Worm (Caenorhabditis elegans) whole organism, early embryonic: ENCODE results near the gene EEED8.14.

Source experiments
- B0310.2 ChIP-seq: sonication (generic microtip); optimal IDR thresholded peaks from 2 replicates; lab custom pipeline; 2016; ENCODE audit warnings: mild to moderate bottlenecking, missing genetic modification characterization, missing compliant biosample characterization
- F13C5.2 ChIP-seq: sonication (generic microtip); optimal IDR thresholded peaks from 2 replicates; lab custom pipeline; 2017; ENCODE audit warnings: mild to moderate bottlenecking, missing genetic modification characterization, inconsistent platforms, missing compliant biosample characterization
- aly-1 ChIP-seq: sonication (generic microtip); optimal IDR thresholded peaks from 2 replicates; lab custom pipeline; 2016; ENCODE audit warnings: missing genetic modification characterization, missing compliant biosample characterization
- ama-1 ChIP-seq: fragments of 150-350 bp; optimal IDR thresholded peaks from 2 replicates; lab custom pipeline; 2014
- ceh-13 ChIP-seq: fragments of 200-800 bp; sonication (Bioruptor generic); optimal IDR thresholded peaks from 2 replicates; lab custom pipeline; 2018; ENCODE audit warnings: mild to moderate bottlenecking, missing genetic modification characterization, missing compliant biosample characterization
- ceh-36 ChIP-seq: sonication (generic microtip); optimal IDR thresholded peaks from 2 replicates; lab custom pipeline; 2016; ENCODE audit warnings: missing genetic modification characterization, inconsistent platforms, missing compliant biosample characterization
- ets-7 ChIP-seq: sonication (generic microtip); optimal IDR thresholded peaks from 2 replicates; lab custom pipeline; 2016; ENCODE audit warnings: missing genotype, missing genetic modification characterization, missing compliant biosample characterization
- flt-1 ChIP-seq: fragments of 200-800 bp; sonication (Bioruptor generic); IDR thresholded peaks from 2 replicates; pipeline ENCODE4 v1.3.6; 2022; ENCODE audit warnings: missing genetic modification characterization, missing compliant biosample characterization
- hmbx-1 ChIP-seq: sonication (generic microtip); optimal IDR thresholded peaks from 2 replicates; lab custom pipeline; 2016; ENCODE audit warnings: mild to moderate bottlenecking, missing genetic modification characterization, missing compliant biosample characterization
- hmg-4 ChIP-seq: fragments of 200-800 bp; sonication (Bioruptor generic); optimal IDR thresholded peaks from 2 replicates; lab custom pipeline; 2018; ENCODE audit warnings: mild to moderate bottlenecking, missing genetic modification characterization, missing compliant biosample characterization
- hnd-1 ChIP-seq: sonication (generic microtip); optimal IDR thresholded peaks from 2 replicates; lab custom pipeline; 2016; ENCODE audit warnings: missing genetic modification characterization, missing compliant biosample characterization
- pes-1 ChIP-seq: fragments of 200-800 bp; sonication (Bioruptor generic); IDR thresholded peaks from 2 replicates; pipeline ENCODE4 v1.3.6; 2022; ENCODE audit warnings: missing genetic modification reagents, missing genetic modification characterization, missing compliant biosample characterization
- scrt-1 ChIP-seq: fragments of 200-800 bp; sonication (Bioruptor generic); IDR thresholded peaks from 2 replicates; pipeline ENCODE4 v1.3.6; 2022; ENCODE audit warnings: missing genetic modification characterization, missing compliant biosample characterization
- sea-1 ChIP-seq: fragments of 200-800 bp; sonication (Bioruptor generic); conservative IDR thresholded peaks from 2 replicates; pipeline ENCODE4 v1.3.6; 2022; ENCODE audit warnings: missing genetic modification characterization, missing compliant biosample characterization
- tbx-11 ChIP-seq: fragments of 200-800 bp; sonication (Bioruptor generic); IDR thresholded peaks from 2 replicates; pipeline ENCODE4 v1.3.6; 2022; ENCODE audit warnings: missing genetic modification characterization, missing compliant biosample characterization
- tbx-37 ChIP-seq: fragments of 200-800 bp; sonication (Bioruptor generic); conservative IDR thresholded peaks from 2 replicates; pipeline ENCODE4 v1.3.6; 2022; ENCODE audit warnings: missing genetic modification reagents, missing genetic modification characterization, missing compliant biosample characterization
- tra-4 ChIP-seq: sonication (generic microtip); optimal IDR thresholded peaks from 2 replicates; lab custom pipeline; 2017; ENCODE audit warnings: missing genetic modification characterization, missing compliant biosample characterization

EEED8.14 gene

DNA sequence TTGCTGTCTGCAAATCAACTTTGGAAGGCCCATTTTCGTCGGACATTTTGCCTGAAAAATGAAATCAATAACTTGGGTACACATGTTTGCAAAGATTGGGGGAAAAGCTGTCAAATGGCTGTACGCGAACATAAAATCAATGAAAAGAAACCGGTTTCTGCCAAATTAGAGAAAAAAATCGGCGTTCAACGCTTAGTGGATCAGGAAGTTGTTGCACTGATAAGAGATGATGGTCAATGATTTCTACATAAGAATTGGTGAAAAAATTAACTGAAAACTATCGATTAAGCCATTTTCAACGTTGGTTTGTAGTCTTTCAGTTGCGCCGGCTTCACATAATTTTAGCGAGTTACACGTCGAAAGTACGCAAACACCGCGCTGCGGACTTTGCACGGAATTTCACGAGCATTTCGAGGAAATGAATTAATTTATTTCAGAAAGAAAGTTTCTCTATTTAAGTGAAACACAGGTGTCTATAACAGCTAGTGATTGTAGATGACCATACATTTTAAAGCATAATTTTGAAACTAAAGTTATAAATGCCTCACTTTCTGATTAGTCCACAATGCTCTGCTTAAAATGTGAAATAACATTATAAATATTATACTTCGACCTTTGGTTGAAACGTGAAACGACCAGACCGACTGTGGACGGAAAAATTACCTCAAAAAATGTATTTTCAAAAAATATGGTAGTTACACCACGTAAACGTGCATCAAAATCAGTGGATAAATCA is 15.8 kb upstream of the EEED8.14 start, which contains the start of the genes F07F6.4 and F07F6.2:
TSS of gene F07F6.4 (minus strand) at position 51 of the 736 bp plus-strand sequence.
TSS of gene F07F6.2 (plus strand) at position 686 of the 736 bp plus-strand sequence.
- TF ChIP-seq ama-1 (lab: Kevin White, UChicago) (no peak), F13C5.2 (tag; lab: Kevin White, UChicago) (peak; percentile 9)

DNA sequence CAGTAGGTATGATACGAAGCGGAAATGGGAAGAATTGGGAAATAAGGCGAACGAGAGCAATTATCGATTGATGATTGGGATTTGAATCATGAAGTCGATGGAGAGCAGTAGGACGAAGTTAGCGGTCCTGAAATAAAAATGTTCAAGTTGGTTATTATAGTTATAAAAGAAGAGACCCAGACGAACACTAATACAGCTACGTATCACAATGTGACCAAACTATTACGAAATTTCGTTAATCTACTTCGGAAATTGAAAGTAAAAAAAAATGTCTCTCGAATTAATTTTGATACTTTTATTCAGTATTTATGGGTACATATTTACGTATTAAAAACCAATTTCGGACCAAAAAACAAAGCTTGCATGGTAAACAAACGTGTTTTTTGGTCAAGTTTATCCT is 12.6 kb upstream of the EEED8.14 start:
- TF ChIP-seq aly-1 (tag; lab: Kevin White, UChicago) (no peak), hmbx-1 (tag; lab: Kevin White, UChicago) (no peak), hnd-1 (tag; lab: Kevin White, UChicago) (no peak), tra-4 (tag; lab: Kevin White, UChicago) (no peak), ama-1 (lab: Kevin White, UChicago) (no peak), flt-1 (no peak), F13C5.2 (tag; lab: Kevin White, UChicago) (no peak), hmg-4 (GFP tag; lab: Kevin White, UChicago) (no peak), sea-1 (GFP tag; lab: Robert Waterston, UW) (no peak), tbx-11 (GFP tag; lab: Robert Waterston, UW) (no peak), ceh-36 (no peak), ceh-13 (GFP tag; lab: Kevin White, UChicago) (no peak), B0310.2 (tag; lab: Kevin White, UChicago) (no peak), pes-1 (GFP tag; lab: Robert Waterston, UW) (no peak), tbx-37 (GFP tag; lab: Robert Waterston, UW) (no peak), scrt-1 (GFP tag; lab: Robert Waterston, UW) (no peak), ets-7 (tag; lab: Kevin White, UChicago) (no peak)

DNA sequence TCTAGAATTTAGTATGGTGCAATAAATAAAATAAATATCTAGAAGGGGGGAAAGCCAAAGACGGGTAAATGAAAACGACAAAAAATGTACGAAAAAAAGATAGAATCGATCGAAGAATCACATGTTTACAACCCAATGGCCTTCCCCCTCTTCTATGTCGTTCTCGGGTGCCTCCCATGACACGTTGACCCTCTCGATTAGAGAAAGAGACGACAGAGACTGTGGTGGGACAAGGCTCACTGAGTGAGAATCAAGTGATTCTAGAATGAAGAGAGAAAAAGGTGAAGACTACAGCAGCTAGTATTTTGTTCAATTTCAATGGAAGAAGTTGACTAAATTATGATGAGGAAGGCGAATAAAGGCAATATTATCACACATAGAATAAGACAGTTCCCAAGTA is 12.2 kb upstream of the EEED8.14 start:
- TF ChIP-seq pes-1 (GFP tag; lab: Robert Waterston, UW) (no peak), hmg-4 (GFP tag; lab: Kevin White, UChicago) (peak; percentile 36)

DNA sequence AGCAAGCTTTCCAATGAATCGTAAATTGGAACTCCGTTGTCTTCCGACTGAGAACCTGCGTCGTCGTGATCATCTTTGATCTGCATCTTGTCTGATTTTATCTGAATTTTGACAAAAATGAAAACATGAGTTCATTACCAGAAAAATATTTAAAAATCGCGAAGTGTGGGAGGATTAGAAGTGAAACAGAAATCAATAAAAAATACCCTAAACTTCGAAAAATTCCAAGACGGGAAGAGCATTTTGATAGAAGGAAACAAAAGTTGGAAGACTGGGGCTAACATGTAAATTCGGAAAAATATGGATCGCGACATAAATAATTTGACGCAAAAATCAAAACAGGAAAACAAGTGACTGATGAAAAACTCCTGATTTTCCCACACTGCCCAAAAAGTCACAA is 11.8 kb upstream of the EEED8.14 start, which contains the start of gene F07F6.8:
TSS of gene F07F6.8 (minus strand) at position 101 of the 400 bp plus-strand sequence.
- no peak for TF ChIP-seq ceh-13 (GFP tag; lab: Kevin White, UChicago)
- TF ChIP-seq tbx-37 (GFP tag; lab: Robert Waterston, UW): no peak
- no peak for TF ChIP-seq ceh-36
- TF ChIP-seq hmg-4 (GFP tag; lab: Kevin White, UChicago): no peak
- TF ChIP-seq tra-4 (tag; lab: Kevin White, UChicago): no peak

DNA sequence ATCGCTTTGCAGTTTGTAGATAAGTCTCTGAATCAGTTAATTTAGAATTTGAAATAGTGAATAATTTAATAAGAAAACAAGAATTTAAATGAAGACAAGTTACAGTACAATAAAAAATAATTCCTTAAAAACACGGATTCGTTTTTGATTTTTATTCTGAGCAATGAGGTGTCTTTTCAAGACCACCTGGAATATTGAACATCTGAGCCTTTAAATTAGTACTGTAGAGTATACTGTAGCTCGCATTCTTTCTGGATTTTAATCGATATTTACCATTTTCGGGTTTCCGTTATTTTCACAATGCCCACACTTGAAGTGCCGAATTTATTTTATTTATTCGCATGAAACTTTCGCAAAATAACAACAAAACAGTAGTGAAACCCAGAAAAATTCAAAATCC is 10.0 kb upstream of the EEED8.14 start, which contains the start of gene F07F6.7:
TSS of gene F07F6.7 (minus strand) at position 27 of the 400 bp plus-strand sequence.
- no peak for TF ChIP-seq flt-1
- TF ChIP-seq sea-1 (GFP tag; lab: Robert Waterston, UW): no peak
- no peak for TF ChIP-seq B0310.2 (tag; lab: Kevin White, UChicago)
- TF ChIP-seq scrt-1 (GFP tag; lab: Robert Waterston, UW): no peak
- TF ChIP-seq tbx-11 (GFP tag; lab: Robert Waterston, UW): no peak
- TF ChIP-seq hmbx-1 (tag; lab: Kevin White, UChicago): no peak
- no peak for TF ChIP-seq ceh-13 (GFP tag; lab: Kevin White, UChicago)
- no peak for TF ChIP-seq ama-1 (lab: Kevin White, UChicago)

DNA sequence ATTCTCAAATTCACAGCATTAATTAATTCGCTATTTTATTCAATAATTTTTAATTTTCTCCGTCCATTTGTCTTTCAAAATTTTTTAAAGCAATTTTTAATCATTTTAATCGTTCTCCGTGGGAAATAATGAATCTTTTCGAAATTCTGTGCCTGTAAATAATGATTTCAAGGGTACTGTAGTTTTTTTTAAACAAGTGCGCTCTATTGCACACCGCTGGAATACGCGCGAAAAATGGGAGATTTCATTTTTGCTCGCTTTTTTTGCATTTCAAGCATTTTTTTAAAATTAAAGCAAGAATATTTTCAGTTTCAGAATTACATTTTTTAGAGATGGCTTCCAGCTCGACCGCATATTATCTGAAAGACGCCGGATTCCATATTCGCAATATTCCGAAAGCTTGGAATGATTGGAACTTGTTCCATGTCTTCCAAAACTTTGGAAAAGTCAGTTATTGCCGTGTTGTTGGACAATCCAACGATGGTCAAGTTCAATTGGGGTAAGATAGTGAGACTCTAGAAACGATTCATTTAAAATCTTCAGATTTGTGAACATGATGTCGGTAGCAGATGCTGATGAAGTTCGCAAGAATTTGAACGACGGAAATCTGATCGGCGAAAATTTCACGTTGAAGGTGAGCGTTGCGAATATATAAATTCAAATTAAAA is 7.2 kb upstream of the EEED8.14 start, which contains the start of gene tofu-6:
TSS of gene tofu-6 (plus strand) at position 302 of the 668 bp plus-strand sequence.
- TF ChIP-seq aly-1 (tag; lab: Kevin White, UChicago) (peak; percentile 19), ama-1 (lab: Kevin White, UChicago) (peak; percentile 92), tbx-11 (GFP tag; lab: Robert Waterston, UW) (no peak), ceh-13 (GFP tag; lab: Kevin White, UChicago) (no peak)

DNA sequence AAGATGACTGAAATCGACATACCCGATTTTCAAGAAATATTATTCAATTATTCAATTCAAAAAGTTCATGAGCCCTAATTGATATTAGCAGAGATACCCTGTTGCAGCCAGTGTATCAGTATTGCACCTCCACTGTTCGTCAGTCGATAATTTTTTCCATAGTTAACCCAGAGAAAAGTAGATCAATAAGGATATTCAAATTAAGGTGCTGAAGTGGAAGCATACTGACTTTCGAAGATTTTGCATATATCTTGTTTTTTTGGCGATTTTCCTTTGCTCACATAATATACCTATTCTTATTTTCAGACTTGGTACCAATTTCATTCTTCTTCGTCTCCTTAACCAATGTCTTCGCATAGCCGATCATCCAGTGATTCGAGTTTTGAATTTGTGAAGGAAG is 5.1 kb upstream of the EEED8.14 start, which contains the start of gene EEED8.15:
TSS of gene EEED8.15 (plus strand) at position 301 of the 400 bp plus-strand sequence.
- TF ChIP-seq F13C5.2 (tag; lab: Kevin White, UChicago): no peak
- no peak for TF ChIP-seq sea-1 (GFP tag; lab: Robert Waterston, UW)
- no peak for TF ChIP-seq ceh-36
- TF ChIP-seq ets-7 (tag; lab: Kevin White, UChicago): no peak
- no peak for TF ChIP-seq hmbx-1 (tag; lab: Kevin White, UChicago)
- no peak for TF ChIP-seq tra-4 (tag; lab: Kevin White, UChicago)
- no peak for TF ChIP-seq hnd-1 (tag; lab: Kevin White, UChicago)
- TF ChIP-seq flt-1: no peak

DNA sequence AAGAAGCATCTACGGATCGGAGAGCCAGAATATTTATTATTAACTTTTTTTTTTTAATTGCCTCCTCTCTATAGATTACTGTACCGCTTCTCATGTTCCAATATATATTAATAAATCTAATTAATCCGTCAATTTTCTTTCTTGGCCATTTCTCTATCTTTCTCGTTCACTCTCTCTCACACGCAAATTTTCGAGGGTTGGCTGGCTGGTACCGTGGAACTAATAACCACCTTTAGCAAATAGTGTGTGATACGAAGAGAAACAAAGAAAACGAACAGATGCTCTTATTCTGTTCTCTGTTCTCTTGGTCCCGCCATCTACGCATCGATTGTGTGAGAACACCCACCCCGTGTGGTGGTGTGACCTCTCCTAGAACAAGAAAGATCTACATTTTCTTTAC is 4.5 kb upstream of the EEED8.14 start:
- TF ChIP-seq scrt-1 (GFP tag; lab: Robert Waterston, UW) (no peak), hnd-1 (tag; lab: Kevin White, UChicago) (no peak), F13C5.2 (tag; lab: Kevin White, UChicago) (no peak), pes-1 (GFP tag; lab: Robert Waterston, UW) (no peak), ama-1 (lab: Kevin White, UChicago) (no peak), hmbx-1 (tag; lab: Kevin White, UChicago) (no peak), aly-1 (tag; lab: Kevin White, UChicago) (no peak), ceh-36 (no peak), flt-1 (peak; percentile 3; the same call in 1 of the 2 replicates), tbx-11 (GFP tag; lab: Robert Waterston, UW) (no peak), ceh-13 (GFP tag; lab: Kevin White, UChicago) (no peak), hmg-4 (GFP tag; lab: Kevin White, UChicago) (no peak), B0310.2 (tag; lab: Kevin White, UChicago) (no peak), sea-1 (GFP tag; lab: Robert Waterston, UW) (0 out of 2 replicates have a peak, but pooled peaks have one; percentile 10), tbx-37 (GFP tag; lab: Robert Waterston, UW) (no peak), tra-4 (tag; lab: Kevin White, UChicago) (no peak), ets-7 (tag; lab: Kevin White, UChicago) (no peak)
